Worm (Caenorhabditis elegans) whole organism, L3 larva: ENCODE data around the gene C17C3.6.
A peak's percentile ranks its signal among the peaks of the same experiment; 100 is the strongest.

Source experiments
- ZK546.5 ChIP-seq: sonication (generic microtip); optimal IDR thresholded peaks from 2 replicates; lab custom pipeline; 2017; ENCODE audit warnings: missing biosample characterization, missing genetic modification characterization
- aly-2 ChIP-seq: fragments of 150-350 bp; optimal IDR thresholded peaks from 2 replicates; lab custom pipeline; 2014; ENCODE audit warnings: missing biosample characterization, missing genetic modification characterization
- ama-1 ChIP-seq: fragments of 150-350 bp; optimal IDR thresholded peaks from 2 replicates; lab custom pipeline; 2018
- ceh-16 ChIP-seq: sonication (generic microtip); optimal IDR thresholded peaks from 2 replicates; lab custom pipeline; 2017; ENCODE audit warnings: missing biosample characterization, missing genetic modification characterization
- ceh-28 ChIP-seq: fragments of 150-350 bp; optimal IDR thresholded peaks from 2 replicates; lab custom pipeline; 2014; ENCODE audit warnings: missing biosample characterization, missing genetic modification reagents, missing genetic modification characterization
- egl-5 ChIP-seq: fragments of 150-350 bp; optimal IDR thresholded peaks from 2 replicates; lab custom pipeline; 2017; ENCODE audit warnings: missing biosample characterization, missing genetic modification reagents, missing genetic modification characterization, inconsistent platforms
- elt-1 ChIP-seq: fragments of 150-350 bp; optimal IDR thresholded peaks from 2 replicates; lab custom pipeline; 2014; ENCODE audit warnings: missing biosample characterization, missing genetic modification characterization
- elt-2 ChIP-seq: sonication (generic microtip); optimal IDR thresholded peaks from 2 replicates; lab custom pipeline; 2016; ENCODE audit warnings: missing genetic modification reagents, mild to moderate bottlenecking, missing genetic modification characterization, missing compliant biosample characterization
- elt-3 ChIP-seq, 3 experiments: fragments of 150-350 bp in 1 of 3; sonication (generic microtip) in 2 of 3; optimal IDR thresholded peaks; 2 replicates in 2 of 3; 4 replicates in 1 of 3; lab custom pipeline; 2014 to 2017; ENCODE audit warnings: missing biosample characterization in 3 of 3, missing genetic modification characterization in 3 of 3
- fkh-10 ChIP-seq: sonication (generic microtip); optimal IDR thresholded peaks from 2 replicates; lab custom pipeline; 2017; ENCODE audit warnings: missing biosample characterization, missing genetic modification reagents, missing genetic modification characterization
- fkh-2 ChIP-seq: fragments of 150-350 bp; optimal IDR thresholded peaks from 2 replicates; lab custom pipeline; 2014; ENCODE audit warnings: missing biosample characterization, missing genetic modification reagents, missing genetic modification characterization
- fos-1 ChIP-seq: fragments of 150-350 bp; optimal IDR thresholded peaks from 2 replicates; lab custom pipeline; 2014; ENCODE audit warnings: missing biosample characterization, missing genetic modification characterization
- hmg-11 ChIP-seq: sonication (generic microtip); optimal IDR thresholded peaks from 2 replicates; lab custom pipeline; 2016; ENCODE audit warnings: missing genetic modification characterization, missing compliant biosample characterization
- jun-1 ChIP-seq: fragments of 150-350 bp; optimal IDR thresholded peaks from 2 replicates; lab custom pipeline; 2014; ENCODE audit warnings: missing biosample characterization, missing genetic modification reagents, missing genetic modification characterization
- lin-39 ChIP-seq: fragments of 150-350 bp; optimal IDR thresholded peaks from 2 replicates; lab custom pipeline; 2018; ENCODE audit warnings: missing biosample characterization, missing genetic modification reagents, missing genetic modification characterization
- mml-1 ChIP-seq: fragments of 150-350 bp; sonication (generic microtip); optimal IDR thresholded peaks from 3 replicates; lab custom pipeline; 2014; ENCODE audit warnings: missing biosample characterization, missing genetic modification characterization
- nfya-1 ChIP-seq: sonication (generic microtip); optimal IDR thresholded peaks from 2 replicates; lab custom pipeline; 2017; ENCODE audit warnings: missing genetic modification characterization, mild to moderate bottlenecking, missing compliant biosample characterization, antibody characterized with exemption, moderate library complexity; ENCODE audit not compliant: insufficient read depth
- nhr-11 ChIP-seq: fragments of 150-350 bp; optimal IDR thresholded peaks from 2 replicates; lab custom pipeline; 2014; ENCODE audit warnings: missing biosample characterization, missing genetic modification characterization
- nhr-12 ChIP-seq: fragments of 150-350 bp; optimal IDR thresholded peaks from 2 replicates; lab custom pipeline; 2014; ENCODE audit warnings: missing biosample characterization, missing genetic modification characterization
- nhr-23 ChIP-seq: fragments of 150-350 bp; optimal IDR thresholded peaks from 2 replicates; lab custom pipeline; 2014; ENCODE audit warnings: missing biosample characterization, missing genetic modification reagents, missing genetic modification characterization
- nhr-237 ChIP-seq: fragments of 150-350 bp; optimal IDR thresholded peaks from 2 replicates; lab custom pipeline; 2014; ENCODE audit warnings: missing biosample characterization, missing genetic modification characterization
- nhr-25 ChIP-seq: sonication (generic microtip); optimal IDR thresholded peaks from 2 replicates; lab custom pipeline; 2017; ENCODE audit warnings: missing biosample characterization, missing genetic modification characterization
- nhr-43 ChIP-seq: sonication (generic microtip); optimal IDR thresholded peaks from 2 replicates; lab custom pipeline; 2016; ENCODE audit warnings: mild to moderate bottlenecking, missing genetic modification characterization, missing compliant biosample characterization; ENCODE audit not compliant: poor library complexity, severe bottlenecking
- nhr-77 ChIP-seq: fragments of 150-350 bp; optimal IDR thresholded peaks from 2 replicates; lab custom pipeline; 2014; ENCODE audit warnings: missing biosample characterization, missing genetic modification characterization
- pha-4 ChIP-seq: fragments of 150-350 bp; optimal IDR thresholded peaks from 2 replicates; lab custom pipeline; 2014; ENCODE audit warnings: missing biosample characterization, missing genetic modification reagents, missing genetic modification characterization
- pqm-1 ChIP-seq: fragments of 150-350 bp; optimal IDR thresholded peaks from 2 replicates; lab custom pipeline; 2017; ENCODE audit warnings: missing biosample characterization, missing genetic modification characterization, inconsistent platforms
- sea-2 ChIP-seq: fragments of 150-350 bp; sonication (generic microtip); optimal IDR thresholded peaks from 4 replicates; lab custom pipeline; 2014; ENCODE audit warnings: missing biosample characterization, missing genetic modification reagents, missing genetic modification characterization
- skn-1 ChIP-seq: fragments of 150-350 bp; optimal IDR thresholded peaks from 2 replicates; lab custom pipeline; 2014; ENCODE audit warnings: missing biosample characterization, missing genetic modification characterization
- snpc-4 ChIP-seq: fragments of 150-350 bp; optimal IDR thresholded peaks from 2 replicates; lab custom pipeline; 2014; ENCODE audit warnings: missing biosample characterization, missing genetic modification characterization
- tbx-2 ChIP-seq: sonication (generic microtip); optimal IDR thresholded peaks from 2 replicates; lab custom pipeline; 2016; ENCODE audit warnings: mild to moderate bottlenecking, missing genetic modification characterization, missing compliant biosample characterization
- unc-39 ChIP-seq: sonication (generic microtip); optimal IDR thresholded peaks from 4 replicates; lab custom pipeline; 2017; ENCODE audit warnings: missing biosample characterization, missing genetic modification characterization
- unc-62 ChIP-seq: fragments of 150-350 bp; sonication (generic microtip); optimal IDR thresholded peaks from 4 replicates; lab custom pipeline; 2014; ENCODE audit warnings: missing biosample characterization, missing genetic modification reagents, missing genetic modification characterization
- zag-1 ChIP-seq: fragments of 150-350 bp; optimal IDR thresholded peaks from 2 replicates; lab custom pipeline; 2014; ENCODE audit warnings: missing biosample characterization, missing genetic modification characterization
- ztf-11 ChIP-seq: fragments of 150-350 bp; optimal IDR thresholded peaks from 2 replicates; lab custom pipeline; 2014; ENCODE audit warnings: missing biosample characterization, missing genetic modification characterization

C17C3.6 gene

ce11 chrII:5547442-5547894 is 2.4 kb upstream of the C17C3.6 start, which contains the start of gene acdh-2:
Gene acdh-2, minus strand, starts transcription at chrII:5547492.
- TF ChIP-seq nfya-1 = peak; percentile 35
- TF ChIP-seq ztf-11 (tag; lab: Kevin White, UChicago) = no peak
- no peak for TF ChIP-seq zag-1
- no peak for TF ChIP-seq ZK546.5 (tag; lab: Kevin White, UChicago)
- no peak for TF ChIP-seq ceh-28 (tag; lab: Kevin White, UChicago)
- TF ChIP-seq nhr-43 (tag; lab: Kevin White, UChicago) = peak; percentile 18
- no peak for TF ChIP-seq nhr-23 (tag; lab: Kevin White, UChicago)
- TF ChIP-seq egl-5 = no peak
- no peak for TF ChIP-seq lin-39 (tag; lab: Kevin White, UChicago)
- no peak for TF ChIP-seq unc-62 (GFP tag; lab: Kevin White, UChicago)
- no peak for TF ChIP-seq fkh-10 (GFP tag; lab: Kevin White, UChicago)

- TF ChIP-seq sea-2 (GFP tag; lab: Kevin White, UChicago) (no peak), lin-39 (tag; lab: Kevin White, UChicago) (no peak), nhr-23 (tag; lab: Kevin White, UChicago) (no peak), unc-39 (tag; lab: Kevin White, UChicago) (no peak), snpc-4 (no peak), pha-4 (tag; lab: Kevin White, UChicago) (no peak), nhr-237 (tag; lab: Kevin White, UChicago) (no peak), elt-3 (tag; optimal IDR thresholded peaks at IDR 0.05; lab: Kevin White, UChicago) (no peak), nfya-1 (no peak), ceh-28 (tag; lab: Kevin White, UChicago) (no peak), nhr-43 (tag; lab: Kevin White, UChicago) (no peak), tbx-2 (tag; lab: Kevin White, UChicago) (no peak), nhr-77 (tag; lab: Kevin White, UChicago) (no peak), nhr-11 (tag; lab: Kevin White, UChicago) (no peak), jun-1 (tag; lab: Kevin White, UChicago) (no peak), hmg-11 (no peak), fos-1 (tag; lab: Kevin White, UChicago) (no peak), elt-2 (tag; lab: Kevin White, UChicago) (no peak), elt-1 (no peak), nhr-12 (no peak)
Observed at ce11 chrII:5551517-5551916, 1.7 kb downstream of the C17C3.6 start, which contains the start of gene C17C3.5. Gene C17C3.5, plus strand, starts transcription at chrII:5551817.

ce11 chrII:5553531-5553930 is 3.7 kb downstream of the C17C3.6 start:
- no peak for TF ChIP-seq hmg-11
- peak; percentile 92 for TF ChIP-seq elt-2 (tag; lab: Kevin White, UChicago)
- TF ChIP-seq fkh-2 (tag; lab: Kevin White, UChicago) = no peak
- TF ChIP-seq aly-2 (tag; lab: Kevin White, UChicago) = no peak
- no peak for TF ChIP-seq mml-1 (tag; lab: Kevin White, UChicago)
- TF ChIP-seq pha-4 (tag; lab: Kevin White, UChicago) = peak; percentile 67
- TF ChIP-seq pqm-1 (tag; lab: Kevin White, UChicago) = peak; percentile 95

- TF ChIP-seq mml-1 (tag; lab: Kevin White, UChicago) = no peak
- TF ChIP-seq nhr-25 (tag; lab: Kevin White, UChicago) = no peak
- TF ChIP-seq tbx-2 (tag; lab: Kevin White, UChicago) = no peak
- no peak for TF ChIP-seq nfya-1
- no peak for TF ChIP-seq fkh-2 (tag; lab: Kevin White, UChicago)
- TF ChIP-seq hmg-11 = no peak
- TF ChIP-seq unc-39 (tag; lab: Kevin White, UChicago) = no peak
- no peak for TF ChIP-seq ama-1
- TF ChIP-seq skn-1 (tag; lab: Kevin White, UChicago) = no peak
- no peak for TF ChIP-seq nhr-23 (tag; lab: Kevin White, UChicago)
- TF ChIP-seq ceh-16 (tag; lab: Kevin White, UChicago) = no peak
- TF ChIP-seq, all 47 proteins: peak for 0
Observed at ce11 chrII:5554317-5554716, 4.5 kb downstream of the C17C3.6 start, which contains the start of gene ins-12. Gene ins-12, plus strand, starts transcription at chrII:5554617.

- no peak for TF ChIP-seq skn-1 (tag; lab: Kevin White, UChicago)
- peak; percentile 24 for TF ChIP-seq pqm-1 (tag; lab: Kevin White, UChicago)
- peak; percentile 33 for TF ChIP-seq elt-2 (tag; lab: Kevin White, UChicago)
- TF ChIP-seq, all 47 proteins: peak for 2
Observed at ce11 chrII:5554788-5555187, 4.9 kb downstream of the C17C3.6 start.
